Worm (Caenorhabditis elegans) whole organism, late embryonic: Measurements from ENCODE around the gene C29F7.10.
"Not testable (repeated sequence)": the region's sequence is repeated elsewhere in the genome, so short reads cannot be mapped to it uniquely, and the experiment has no call there.

Experiments used
- ama-1 ChIP-seq: fragments of 150-350 bp; optimal IDR thresholded peaks from 2 replicates; lab custom pipeline; 2014
- hlh-15 ChIP-seq: sonication (generic microtip); optimal IDR thresholded peaks from 2 replicates; lab custom pipeline; 2016; ENCODE audit warnings: missing genetic modification characterization, missing compliant biosample characterization
- nhr-11 ChIP-seq: fragments of 150-350 bp; optimal IDR thresholded peaks from 2 replicates; lab custom pipeline; 2014; ENCODE audit warnings: missing biosample characterization, missing genetic modification characterization
- pqm-1 ChIP-seq: sonication (generic microtip); optimal IDR thresholded peaks from 2 replicates; lab custom pipeline; 2016; ENCODE audit warnings: missing genetic modification characterization, missing compliant biosample characterization
- unc-86 ChIP-seq: sonication (generic microtip); optimal IDR thresholded peaks from 2 replicates; lab custom pipeline; 2016; ENCODE audit warnings: missing genetic modification characterization, missing compliant biosample characterization

ce11 chrX:13448665-13449099 is 17.4 kb upstream of the C29F7.10 start:
- peak; percentile 56 for TF ChIP-seq pqm-1 (tag; lab: Kevin White, UChicago)
- peak; percentile 7 for TF ChIP-seq hlh-15 (tag; lab: Kevin White, UChicago)
- TF ChIP-seq nhr-11 (tag; lab: Kevin White, UChicago); ama-1 (lab: Kevin White, UChicago): not testable (repeated sequence)
- peak; percentile 64 for TF ChIP-seq unc-86 (tag; lab: Kevin White, UChicago)
